3 worm cellular contexts compared by ENCODE assay signal in the genomic region with DNA sequence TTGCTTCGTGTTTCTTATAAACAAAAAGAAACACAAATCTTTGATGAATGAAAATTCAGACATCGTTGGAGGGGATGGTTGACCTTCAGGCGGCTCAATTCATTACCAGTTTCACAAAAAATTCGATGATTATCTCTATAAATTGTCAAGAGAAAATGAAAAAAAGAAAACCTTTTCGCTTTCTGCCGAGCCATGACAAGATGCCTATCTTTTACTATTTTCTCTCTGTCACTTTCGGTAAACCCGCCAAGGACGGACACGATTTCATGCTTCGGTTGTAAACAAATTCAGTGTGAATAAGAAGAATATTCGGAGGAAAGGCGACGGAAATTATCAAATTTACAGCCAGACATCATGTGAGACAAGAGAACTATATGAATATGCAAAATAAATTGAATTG.
TF ChIP-seq lines count a peak whose summit lies in the region.

No protein-coding gene starts in this region.

TF ChIP-seq in whole organism, L1 larva, 84 proteins besides CTCF, POLR2A, EP300 and RAD21:
- TF ChIP-seq lsy-2 (tag; optimal IDR thresholded peaks at IDR 0.05; lab: Kevin White, UChicago): peak in 1 of 2 experiments; percentile 9
- TF ChIP-seq grh-1 (GFP tag; IDR thresholded peaks at IDR 0.05; lab: Robert Waterston, UW): 0 out of 2 replicates have a peak, but pooled peaks have one; percentile 35
- TF ChIP-seq elt-3 (tag; optimal IDR thresholded peaks at IDR 0.05; lab: Kevin White, UChicago): no peak
- TF ChIP-seq unc-98 (GFP tag; IDR thresholded peaks at IDR 0.05; lab: Robert Waterston, UW): no peak
- TF ChIP-seq dpl-1 (GFP tag; optimal IDR thresholded peaks at IDR 0.05; lab: Kevin White, UChicago): no peak
- TF ChIP-seq C34B4.2 (tag; optimal IDR thresholded peaks at IDR 0.05; lab: Kevin White, UChicago): no peak
- TF ChIP-seq hlh-4 (tag; optimal IDR thresholded peaks at IDR 0.05; lab: Kevin White, UChicago): no peak
- no peak for TF ChIP-seq ces-1 (GFP tag; optimal IDR thresholded peaks at IDR 0.05; lab: Kevin White, UChicago)
- TF ChIP-seq nhr-85 (tag; lab: Kevin White, UChicago): peak; percentile 89
- TF ChIP-seq sptf-1 (tag; optimal IDR thresholded peaks at IDR 0.05; lab: Kevin White, UChicago): no peak
- no peak for TF ChIP-seq unc-86 (tag; optimal IDR thresholded peaks at IDR 0.05; lab: Kevin White, UChicago)
- peak; percentile 73 for TF ChIP-seq lin-14 (GFP tag; optimal IDR thresholded peaks at IDR 0.05; lab: Kevin White, UChicago)
- TF ChIP-seq blmp-1 (tag; optimal IDR thresholded peaks at IDR 0.05; lab: Kevin White, UChicago): peak; percentile 81
- no peak for TF ChIP-seq nhr-84 (tag; optimal IDR thresholded peaks at IDR 0.05; lab: Kevin White, UChicago)
- no peak for TF ChIP-seq tlp-1 (tag; optimal IDR thresholded peaks at IDR 0.05; lab: Kevin White, UChicago)
- TF ChIP-seq hlh-17 (GFP tag; optimal IDR thresholded peaks at IDR 0.05; lab: Kevin White, UChicago; ENCODE audit: borderline replicate concordance): no peak
- TF ChIP-seq nhr-71 (tag; optimal IDR thresholded peaks at IDR 0.05; lab: Kevin White, UChicago): peak; percentile 19
- no peak for TF ChIP-seq C04F5.9 (tag; optimal IDR thresholded peaks at IDR 0.05; lab: Kevin White, UChicago)
- no peak for TF ChIP-seq ets-5 (GFP tag; IDR thresholded peaks at IDR 0.05; lab: Robert Waterston, UW)
- TF ChIP-seq C16A3.4 (tag; optimal IDR thresholded peaks at IDR 0.05; lab: Kevin White, UChicago): peak; percentile 3
- no peak for TF ChIP-seq mef-2 (tag; optimal IDR thresholded peaks at IDR 0.05; lab: Kevin White, UChicago)
- no peak for TF ChIP-seq efl-1 (optimal IDR thresholded peaks at IDR 0.05; lab: Kevin White, UChicago)
- peak in 1 of 2 experiments; percentile 70 for TF ChIP-seq efl-1 (GFP tag; optimal IDR thresholded peaks at IDR 0.05 in 1 of 2; lab: Kevin White, UChicago)
- TF ChIP-seq snu-23 (GFP tag; optimal IDR thresholded peaks at IDR 0.05; lab: Kevin White, UChicago): peak; percentile 0
- peak; percentile 24 for TF ChIP-seq nhr-20 (tag; optimal IDR thresholded peaks at IDR 0.05; lab: Kevin White, UChicago)
TF ChIP-seq in whole organism, L1 larva: peak in this region for 10.

TF ChIP-seq in whole organism, L2 larva, 48 proteins besides CTCF, POLR2A, EP300 and RAD21:
- TF ChIP-seq sma-9 (GFP tag; optimal IDR thresholded peaks at IDR 0.05; lab: Kevin White, UChicago) (peak; percentile 37), sma-9 (tag; optimal IDR thresholded peaks at IDR 0.05; lab: Kevin White, UChicago) (no peak), nhr-25 (tag; optimal IDR thresholded peaks at IDR 0.05; lab: Kevin White, UChicago) (peak; percentile 66), lin-13 (GFP tag; optimal IDR thresholded peaks at IDR 0.05; lab: Kevin White, UChicago) (no peak), blmp-1 (tag; optimal IDR thresholded peaks at IDR 0.05; lab: Kevin White, UChicago; ENCODE audit: insufficient read depth) (peak; percentile 97), ceh-16 (tag; optimal IDR thresholded peaks at IDR 0.05; lab: Kevin White, UChicago) (peak; percentile 59), ztf-11 (tag; optimal IDR thresholded peaks at IDR 0.05; lab: Kevin White, UChicago) (no peak)
TF ChIP-seq in whole organism, L2 larva: peak in this region for 4.

TF ChIP-seq in whole organism, L3 larva, 47 proteins besides CTCF, POLR2A, EP300 and RAD21:
- TF ChIP-seq skn-1 (tag; optimal IDR thresholded peaks at IDR 0.05; lab: Kevin White, UChicago) (no peak), unc-62 (GFP tag; optimal IDR thresholded peaks at IDR 0.05; lab: Kevin White, UChicago) (no peak), nhr-12 (tag; optimal IDR thresholded peaks at IDR 0.05; lab: Kevin White, UChicago) (no peak), elt-3 (tag; optimal IDR thresholded peaks at IDR 0.05; lab: Kevin White, UChicago) (no peak), ceh-9 (tag; optimal IDR thresholded peaks at IDR 0.05; lab: Kevin White, UChicago) (no peak), lsy-12 (tag; optimal IDR thresholded peaks at IDR 0.05; lab: Kevin White, UChicago) (no peak), nhr-28 (tag; optimal IDR thresholded peaks at IDR 0.05; lab: Kevin White, UChicago) (no peak), nhr-43 (tag; optimal IDR thresholded peaks at IDR 0.05; lab: Kevin White, UChicago; ENCODE audit: poor library complexity, severe bottlenecking) (no peak), R02D3.7 (tag; optimal IDR thresholded peaks at IDR 0.05; lab: Kevin White, UChicago) (no peak), zag-1 (tag; optimal IDR thresholded peaks at IDR 0.05; lab: Kevin White, UChicago) (no peak), ceh-28 (tag; optimal IDR thresholded peaks at IDR 0.05; lab: Kevin White, UChicago) (no peak), elt-1 (tag; optimal IDR thresholded peaks at IDR 0.05; lab: Kevin White, UChicago) (peak; percentile 76), nhr-25 (tag; optimal IDR thresholded peaks at IDR 0.05; lab: Kevin White, UChicago) (peak; percentile 59), ceh-16 (tag; optimal IDR thresholded peaks at IDR 0.05; lab: Kevin White, UChicago) (no peak), aly-2 (tag; optimal IDR thresholded peaks at IDR 0.05; lab: Kevin White, UChicago) (no peak)
